Worm (Caenorhabditis elegans) whole organism, L4 larva: ENCODE results near the gene tmem-135.

Experiments
- ama-1 ChIP-seq: fragments of 150-350 bp; optimal IDR thresholded peaks from 2 replicates; lab custom pipeline; 2014; ENCODE audit warnings: inconsistent platforms, mixed read lengths
- attf-4 ChIP-seq: sonication (generic microtip); optimal IDR thresholded peaks from 3 replicates; lab custom pipeline; 2017; ENCODE audit warnings: missing biosample characterization, missing genetic modification characterization
- ceh-28 ChIP-seq: fragments of 150-350 bp; optimal IDR thresholded peaks from 2 replicates; lab custom pipeline; 2014; ENCODE audit warnings: missing biosample characterization, missing genetic modification reagents, missing genetic modification characterization
- daf-19 ChIP-seq: fragments of 200-800 bp; sonication (Bioruptor generic); conservative IDR thresholded peaks from 2 replicates; pipeline ENCODE4 v1.3.6; 2022; ENCODE audit warnings: missing genetic modification characterization, missing compliant biosample characterization
- mdt-29 ChIP-seq: fragments of 200-800 bp; sonication (Bioruptor generic); IDR thresholded peaks from 2 replicates; pipeline ENCODE4 v1.3.6; 2022; ENCODE audit warnings: missing genetic modification reagents, missing genetic modification characterization, missing compliant biosample characterization
- mxl-2 ChIP-seq: fragments of 200-800 bp; sonication (Bioruptor generic); conservative IDR thresholded peaks from 2 replicates; pipeline ENCODE4 v1.3.6; 2022; ENCODE audit warnings: missing genetic modification reagents, missing genetic modification characterization, missing compliant biosample characterization
- nhr-28 ChIP-seq: fragments of 150-350 bp; optimal IDR thresholded peaks from 2 replicates; lab custom pipeline; 2014; ENCODE audit warnings: missing biosample characterization, missing genetic modification characterization
- nhr-42 ChIP-seq: fragments of 200-800 bp; sonication (Bioruptor generic); IDR thresholded peaks from 2 replicates; pipeline ENCODE4 v1.3.6; 2022; ENCODE audit warnings: missing genetic modification characterization, missing compliant biosample characterization
- nhr-76 ChIP-seq: fragments of 150-350 bp; optimal IDR thresholded peaks from 2 replicates; lab custom pipeline; 2014; ENCODE audit warnings: missing biosample characterization, missing genetic modification characterization

DNA sequence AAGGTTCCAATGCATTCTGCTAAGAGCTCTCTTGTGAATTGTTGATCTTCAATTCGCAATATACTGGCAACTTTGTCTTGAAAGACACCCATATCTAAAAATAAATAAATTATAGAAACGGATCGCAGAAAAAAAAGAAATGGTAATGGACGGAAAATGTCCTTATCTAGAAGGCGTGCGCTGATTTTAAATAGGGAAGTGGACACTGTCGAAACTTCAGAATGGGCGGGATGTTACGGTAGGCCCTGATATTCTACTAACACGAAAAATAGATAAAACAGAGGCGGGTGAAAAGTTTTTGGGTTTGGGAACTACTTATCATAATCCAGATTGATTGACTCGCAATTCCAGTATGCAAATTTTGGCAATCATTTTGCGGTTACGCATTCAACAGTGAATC is 31.4 kb downstream of the tmem-135 start, which contains the start of gene aqp-8:
- TF ChIP-seq nhr-42 (GFP tag; lab: Robert Waterston, UW) (no peak), nhr-28 (tag; lab: Kevin White, UChicago) (no peak), daf-19 (GFP tag; lab: Robert Waterston, UW) (no peak), mdt-29 (no peak), mxl-2 (GFP tag; lab: Robert Waterston, UW) (no peak), attf-4 (tag; lab: Kevin White, UChicago) (no peak), nhr-76 (tag; lab: Kevin White, UChicago) (no peak), ama-1 (no peak), ceh-28 (tag; lab: Kevin White, UChicago) (no peak)
